Worm (Caenorhabditis elegans): Measurements from ENCODE around the gene F49A5.10.

F49A5.10 gene

ce11 chrV:16833672-16834071 lies 41.4 kb upstream of the F49A5.10 start:
- TF ChIP-seq zip-8 (tag; optimal IDR thresholded peaks at IDR 0.05), result no peak
- no peak for TF ChIP-seq nhr-12 (tag; optimal IDR thresholded peaks at IDR 0.05)
- no peak for TF ChIP-seq elt-1 (tag; optimal IDR thresholded peaks at IDR 0.05; ENCODE audit: borderline replicate concordance, insufficient read depth)
- no peak for TF ChIP-seq ceh-43 (GFP tag; optimal IDR thresholded peaks at IDR 0.05)

- no peak for TF ChIP-seq unc-62 (GFP tag; optimal IDR thresholded peaks at IDR 0.05)
- TF ChIP-seq hlh-1 (tag; optimal IDR thresholded peaks at IDR 0.05), result no peak
- TF ChIP-seq blmp-1 (tag; optimal IDR thresholded peaks at IDR 0.05), result no peak
- no peak for TF ChIP-seq tbx-8 (GFP tag; optimal IDR thresholded peaks at IDR 0.05)
- TF ChIP-seq mep-1 (tag; optimal IDR thresholded peaks at IDR 0.05), result no peak
- TF ChIP-seq unc-39 (tag; optimal IDR thresholded peaks at IDR 0.05), result no peak
- no peak for TF ChIP-seq snpc-4 (tag; optimal IDR thresholded peaks at IDR 0.05)
- TF ChIP-seq drap-1 (GFP tag; optimal IDR thresholded peaks at IDR 0.05), result no peak
- TF ChIP-seq ceh-43 (GFP tag; optimal IDR thresholded peaks at IDR 0.05), result no peak
- TF ChIP-seq bed-3 (GFP tag; optimal IDR thresholded peaks at IDR 0.05), result no peak
- TF ChIP-seq sptf-1 (tag; optimal IDR thresholded peaks at IDR 0.05), result no peak
- TF ChIP-seq nhr-12 (tag; optimal IDR thresholded peaks at IDR 0.05), result no peak
- TF ChIP-seq ztf-11 (tag; optimal IDR thresholded peaks at IDR 0.05), result no peak
- no peak for TF ChIP-seq sem-2 (GFP tag; optimal IDR thresholded peaks at IDR 0.05)
- no peak for TF ChIP-seq ceh-83 (GFP tag; optimal IDR thresholded peaks at IDR 0.05)
- TF ChIP-seq zip-8 (tag; optimal IDR thresholded peaks at IDR 0.05), result no peak
These were observed 40.1 kb upstream of the F49A5.10 start, which contains the start of gene tni-3 for ce11 chrV:16834989-16835388. Gene tni-3, minus strand, starts transcription at chrV:16835128.

DNA sequence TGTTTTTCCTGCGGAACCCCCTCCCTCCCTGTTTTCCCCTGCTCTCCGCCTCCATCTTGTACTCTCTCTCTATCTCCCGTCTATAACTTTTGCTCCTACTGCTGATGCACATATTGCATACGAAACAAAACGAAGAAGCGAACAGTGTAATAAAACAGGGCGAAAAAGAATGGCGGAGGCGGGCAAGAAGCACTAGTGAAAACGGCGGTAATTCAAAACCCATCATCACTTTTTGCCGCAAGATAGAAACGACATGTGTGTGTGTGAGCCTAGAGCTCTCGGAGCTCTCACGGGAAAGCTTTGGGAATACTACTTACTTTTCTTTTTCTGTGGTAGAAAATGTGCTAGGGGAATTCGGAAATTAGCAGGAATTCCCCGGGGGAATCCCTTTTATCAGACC lies 39.0 kb upstream of the F49A5.10 start:
- TF ChIP-seq elt-1 (tag; optimal IDR thresholded peaks at IDR 0.05; ENCODE audit: borderline replicate concordance, insufficient read depth) (no peak), unc-39 (tag; optimal IDR thresholded peaks at IDR 0.05) (no peak), ztf-11 (tag; optimal IDR thresholded peaks at IDR 0.05) (no peak), flh-1 (GFP tag; optimal IDR thresholded peaks at IDR 0.05) (no peak), mep-1 (tag; optimal IDR thresholded peaks at IDR 0.05) (no peak), nhr-76 (tag; optimal IDR thresholded peaks at IDR 0.05) (no peak), sem-2 (GFP tag; optimal IDR thresholded peaks at IDR 0.05) (no peak), ham-2 (GFP tag; optimal IDR thresholded peaks at IDR 0.05) (no peak), nhr-28 (tag; optimal IDR thresholded peaks at IDR 0.05) (no peak), unc-120 (tag; optimal IDR thresholded peaks at IDR 0.05; ENCODE audit: poor library complexity, severe bottlenecking) (no peak), ceh-83 (GFP tag; optimal IDR thresholded peaks at IDR 0.05) (no peak), blmp-1 (tag; optimal IDR thresholded peaks at IDR 0.05) (no peak), ceh-39 (tag; optimal IDR thresholded peaks at IDR 0.05) (no peak), mab-5 (tag; optimal IDR thresholded peaks at IDR 0.05) (no peak), sptf-1 (tag; optimal IDR thresholded peaks at IDR 0.05) (no peak), tbx-8 (GFP tag; optimal IDR thresholded peaks at IDR 0.05) (no peak)

DNA sequence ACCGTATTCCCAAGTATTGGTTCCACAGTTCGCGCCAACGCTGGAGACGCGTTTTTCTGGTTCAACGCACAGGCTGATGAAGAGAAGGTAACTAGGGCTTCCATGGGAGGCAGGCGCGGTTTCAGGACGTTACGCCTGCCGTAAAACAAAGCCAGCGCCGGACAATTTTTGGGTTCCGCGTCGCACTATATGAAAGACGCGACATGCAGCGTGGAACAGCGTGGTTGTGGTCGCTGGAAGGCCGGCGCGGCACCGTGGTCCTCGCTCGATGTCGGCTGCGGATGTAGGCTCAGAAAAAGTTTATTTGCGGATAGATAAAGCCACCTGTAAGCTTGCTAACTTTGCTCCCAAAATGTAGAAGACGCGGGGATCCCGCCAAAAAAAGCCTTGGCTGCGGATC lies 36.6 kb upstream of the F49A5.10 start:
- TF ChIP-seq nhr-12 (tag; optimal IDR thresholded peaks at IDR 0.05) (no peak), mls-2 (tag; optimal IDR thresholded peaks at IDR 0.05) (no peak), nhr-28 (tag; optimal IDR thresholded peaks at IDR 0.05) (no peak), unc-62 (GFP tag; optimal IDR thresholded peaks at IDR 0.05) (no peak), nhr-2 (tag; optimal IDR thresholded peaks at IDR 0.05) (no peak), bed-3 (GFP tag; optimal IDR thresholded peaks at IDR 0.05) (no peak), nhr-237 (tag; optimal IDR thresholded peaks at IDR 0.05) (no peak), sem-2 (GFP tag; optimal IDR thresholded peaks at IDR 0.05) (no peak), nhr-76 (tag; optimal IDR thresholded peaks at IDR 0.05) (no peak), lsy-2 (tag; optimal IDR thresholded peaks at IDR 0.05) (no peak), ceh-39 (tag; optimal IDR thresholded peaks at IDR 0.05) (no peak), tbx-8 (GFP tag; optimal IDR thresholded peaks at IDR 0.05) (no peak), unc-120 (tag; optimal IDR thresholded peaks at IDR 0.05; ENCODE audit: poor library complexity, severe bottlenecking) (no peak), elt-1 (tag; optimal IDR thresholded peaks at IDR 0.05; ENCODE audit: borderline replicate concordance, insufficient read depth) (no peak), ztf-11 (tag; optimal IDR thresholded peaks at IDR 0.05) (no peak), pha-4 (tag; optimal IDR thresholded peaks at IDR 0.05) (no peak)

ce11 chrV:16840283-16840682 lies 34.8 kb upstream of the F49A5.10 start:
- TF ChIP-seq elt-3 (tag; optimal IDR thresholded peaks at IDR 0.05) (no peak), mls-2 (tag; optimal IDR thresholded peaks at IDR 0.05) (no peak)
